Fruit fly (Drosophila melanogaster) whole organism, embryonic: ENCODE data around the gene Spn88Ea.

ENCODE experiments used
- Ada2b ChIP-seq: fragments of 200-800 bp; sonication (Bioruptor generic); IDR thresholded peaks from 2 replicates; pipeline ENCODE4 v1.3.6; 2022; ENCODE audit warnings: missing biosample characterization, missing genetic modification characterization
- Bteb2 ChIP-seq: fragments of 200-800 bp; sonication (Bioruptor generic); optimal IDR thresholded peaks from 2 replicates; lab custom pipeline; 2016; ENCODE audit warnings: missing biosample characterization, missing genetic modification characterization
- CG10321 ChIP-seq: fragments of 200-800 bp; sonication (Bioruptor generic); IDR thresholded peaks from 2 replicates; pipeline ENCODE4 v1.3.6; 2022; ENCODE audit warnings: missing biosample characterization, missing genetic modification characterization
- CG10366 ChIP-seq: fragments of 200-800 bp; sonication (Bioruptor generic); IDR thresholded peaks from 2 replicates; pipeline ENCODE4 v1.3.6; 2022; ENCODE audit warnings: missing biosample characterization, missing genetic modification characterization
- CG10543 ChIP-seq: fragments of 200-800 bp; sonication (Bioruptor generic); optimal IDR thresholded peaks from 3 replicates; lab custom pipeline; 2017; ENCODE audit warnings: missing biosample characterization, mild to moderate bottlenecking, missing genetic modification characterization, moderate library complexity
- CG11093 ChIP-seq: fragments of 200-800 bp; sonication (Bioruptor generic); IDR thresholded peaks from 3 replicates; pipeline ENCODE4 v1.3.6; 2022; ENCODE audit warnings: missing biosample characterization, missing genetic modification characterization
- CG12104 ChIP-seq: fragments of 200-800 bp; sonication (Bioruptor generic); optimal IDR thresholded peaks from 3 replicates; lab custom pipeline; 2016; ENCODE audit warnings: missing biosample characterization, missing genetic modification characterization
- CG12744 ChIP-seq: fragments of 200-800 bp; sonication (Bioruptor generic); optimal IDR thresholded peaks from 2 replicates; lab custom pipeline; 2016; ENCODE audit warnings: missing biosample characterization, missing genetic modification characterization
- CG12942 ChIP-seq: fragments of 200-800 bp; sonication (Bioruptor generic); optimal IDR thresholded peaks from 3 replicates; lab custom pipeline; 2016; ENCODE audit warnings: missing biosample characterization, missing genetic modification characterization
- CG14860 ChIP-seq: fragments of 200-800 bp; sonication (Bioruptor generic); IDR thresholded peaks from 3 replicates; pipeline ENCODE4 v1.3.6; 2022; ENCODE audit warnings: missing biosample characterization, missing genetic modification characterization; ENCODE audit not compliant: partially characterized antibody
- CG15601 ChIP-seq: fragments of 200-800 bp; sonication (Bioruptor generic); optimal IDR thresholded peaks from 3 replicates; lab custom pipeline; 2019; ENCODE audit warnings: missing biosample characterization, mild to moderate bottlenecking, missing genetic modification characterization, moderate library complexity
- CG16779 ChIP-seq: fragments of 200-800 bp; sonication (Bioruptor generic); IDR thresholded peaks from 2 replicates; pipeline ENCODE4 v1.3.6; 2022; ENCODE audit warnings: missing biosample characterization, missing genetic modification characterization
- CG17359 ChIP-seq: fragments of 200-800 bp; sonication (Bioruptor generic); optimal IDR thresholded peaks from 3 replicates; lab custom pipeline; 2018; ENCODE audit warnings: missing biosample characterization, mild to moderate bottlenecking, missing genetic modification characterization, moderate library complexity
- CG2199 ChIP-seq: fragments of 200-800 bp; sonication (Bioruptor generic); IDR thresholded peaks from 3 replicates; pipeline ENCODE4 v1.3.6; 2022; ENCODE audit warnings: missing biosample characterization, missing genetic modification characterization
- CG31365 ChIP-seq: fragments of 200-800 bp; sonication (Bioruptor generic); optimal IDR thresholded peaks from 2 replicates; lab custom pipeline; 2018; ENCODE audit warnings: missing biosample characterization, mild to moderate bottlenecking, missing genetic modification characterization
- CG31388 ChIP-seq: fragments of 200-800 bp; sonication (Bioruptor generic); optimal IDR thresholded peaks from 2 replicates; lab custom pipeline; 2016; ENCODE audit warnings: missing biosample characterization, missing genetic modification characterization
- CG32532 ChIP-seq: fragments of 200-800 bp; sonication (Bioruptor generic); IDR thresholded peaks from 2 replicates; pipeline ENCODE4 v1.3.6; 2022; ENCODE audit warnings: missing biosample characterization, missing genetic modification characterization
- CG33557 ChIP-seq: fragments of 200-800 bp; sonication (Bioruptor generic); optimal IDR thresholded peaks from 2 replicates; lab custom pipeline; 2019; ENCODE audit warnings: missing biosample characterization, mild to moderate bottlenecking, missing genetic modification characterization, moderate library complexity
- CG4328 ChIP-seq: fragments of 200-800 bp; sonication (Bioruptor generic); optimal IDR thresholded peaks from 3 replicates; lab custom pipeline; 2017; ENCODE audit warnings: missing biosample characterization, missing genetic modification reagents, missing genetic modification characterization
- CG4617 ChIP-seq: fragments of 200-800 bp; sonication (Bioruptor generic); optimal IDR thresholded peaks from 3 replicates; lab custom pipeline; 2016; ENCODE audit warnings: missing biosample characterization, missing genetic modification characterization, borderline replicate concordance
- CG8281 ChIP-seq: fragments of 200-800 bp; sonication (Bioruptor generic); optimal IDR thresholded peaks from 2 replicates; lab custom pipeline; 2018; ENCODE audit warnings: missing biosample characterization, mild to moderate bottlenecking, missing genetic modification characterization, moderate library complexity
- CG8944 ChIP-seq: fragments of 200-800 bp; sonication (Bioruptor generic); optimal IDR thresholded peaks from 3 replicates; lab custom pipeline; 2016; ENCODE audit warnings: missing biosample characterization, missing genetic modification characterization
- CTCF ChIP-seq: fragments of 200-800 bp; sonication (Bioruptor generic); optimal IDR thresholded peaks from 2 replicates; lab custom pipeline; 2017; ENCODE audit warnings: missing biosample characterization, mild to moderate bottlenecking, missing genetic modification characterization, moderate library complexity
- Dref ChIP-seq: fragments of 200-800 bp; sonication (Bioruptor generic); IDR thresholded peaks from 2 replicates; pipeline ENCODE4 v1.3.6; 2022; ENCODE audit warnings: missing biosample characterization, missing genetic modification characterization
- ERR ChIP-seq: fragments of 200-800 bp; sonication (Bioruptor generic); optimal IDR thresholded peaks from 2 replicates; lab custom pipeline; 2016; ENCODE audit warnings: missing biosample characterization, missing genetic modification characterization
- HmgZ ChIP-seq: fragments of 200-800 bp; sonication (Bioruptor generic); optimal IDR thresholded peaks from 2 replicates; lab custom pipeline; 2018; ENCODE audit warnings: missing biosample characterization, mild to moderate bottlenecking, missing genetic modification characterization
- Hr3 ChIP-seq: fragments of 200-800 bp; sonication (Bioruptor generic); optimal IDR thresholded peaks from 3 replicates; lab custom pipeline; 2016; ENCODE audit warnings: missing biosample characterization, missing genetic modification characterization
- Hr78 ChIP-seq, 2 experiments: fragments of 200-800 bp in 1 of 2; fragments of >200 bp in 1 of 2; sonication (Bioruptor generic) in 1 of 2; optimal IDR thresholded peaks; 2 replicates each; lab custom pipeline; 2017 to 2019; ENCODE audit warnings: missing biosample characterization in 2 of 2, missing genetic modification characterization in 2 of 2, mild to moderate bottlenecking in 1 of 2, moderate library complexity in 1 of 2
- Lhr ChIP-seq: fragments of 200-800 bp; sonication (Bioruptor generic); optimal IDR thresholded peaks from 3 replicates; lab custom pipeline; 2017; ENCODE audit warnings: mild to moderate bottlenecking, missing biosample characterization, missing genetic modification reagents, missing genetic modification characterization
- Six4 ChIP-seq: fragments of 200-800 bp; sonication (Bioruptor generic); optimal IDR thresholded peaks from 2 replicates; lab custom pipeline; 2016; ENCODE audit warnings: missing biosample characterization, missing genetic modification characterization
- Usf ChIP-seq: fragments of 200-800 bp; sonication (Bioruptor generic); optimal IDR thresholded peaks from 2 replicates; lab custom pipeline; 2017; ENCODE audit warnings: missing genotype, missing biosample characterization, missing genetic modification characterization
- Xbp1 ChIP-seq: fragments of 200-800 bp; sonication (Bioruptor generic); optimal IDR thresholded peaks from 3 replicates; lab custom pipeline; 2016; ENCODE audit warnings: missing biosample characterization, mild to moderate bottlenecking, missing genetic modification characterization
- bab2 ChIP-seq: fragments of 200-800 bp; sonication (Bioruptor generic); optimal IDR thresholded peaks from 2 replicates; lab custom pipeline; 2016; ENCODE audit warnings: missing biosample characterization, missing genetic modification characterization
- bigmax ChIP-seq: fragments of 200-800 bp; sonication (Bioruptor generic); optimal IDR thresholded peaks from 2 replicates; lab custom pipeline; 2018; ENCODE audit warnings: missing biosample characterization, mild to moderate bottlenecking, missing genetic modification characterization
- chif ChIP-seq, 2 experiments: fragments of 200-800 bp; sonication (Bioruptor generic); optimal IDR thresholded peaks; 3 replicates each; lab custom pipeline; 2016; ENCODE audit warnings: missing biosample characterization in 2 of 2, missing genetic modification characterization in 2 of 2
- crp ChIP-seq, 2 experiments: fragments of 200-800 bp; sonication (Bioruptor generic); optimal IDR thresholded peaks; 2 replicates in 1 of 2; 3 replicates in 1 of 2; lab custom pipeline; 2017; ENCODE audit warnings: missing biosample characterization in 2 of 2, missing genetic modification characterization in 2 of 2, mild to moderate bottlenecking in 1 of 2, moderate library complexity in 1 of 2
- danr ChIP-seq: fragments of 200-800 bp; sonication (Bioruptor generic); IDR thresholded peaks from 2 replicates; pipeline ENCODE4 v1.3.6; 2022; ENCODE audit warnings: missing biosample characterization, missing genetic modification characterization
- dysf ChIP-seq: fragments of 200-800 bp; sonication (Bioruptor generic); IDR thresholded peaks from 3 replicates; pipeline ENCODE4 v1.3.6; 2022; ENCODE audit warnings: missing biosample characterization, missing genetic modification characterization
- exex ChIP-seq: fragments of 200-800 bp; sonication (Bioruptor generic); optimal IDR thresholded peaks from 4 replicates; lab custom pipeline; 2018; ENCODE audit warnings: missing biosample characterization, mild to moderate bottlenecking, missing genetic modification characterization, moderate library complexity
- fd96Cb ChIP-seq: fragments of 200-800 bp; sonication (Bioruptor generic); optimal IDR thresholded peaks from 2 replicates; lab custom pipeline; 2018; ENCODE audit warnings: missing biosample characterization, mild to moderate bottlenecking, missing genetic modification characterization, moderate library complexity
- ftz-f1 ChIP-seq: fragments of 200-800 bp; sonication (Bioruptor generic); optimal IDR thresholded peaks from 2 replicates; lab custom pipeline; 2016; ENCODE audit warnings: missing biosample characterization, missing genetic modification characterization
- gfzf ChIP-seq: fragments of 200-800 bp; sonication (Bioruptor generic); optimal IDR thresholded peaks from 2 replicates; lab custom pipeline; 2016; ENCODE audit warnings: missing biosample characterization, mild to moderate bottlenecking, missing genetic modification characterization, moderate library complexity
- hbn ChIP-seq: fragments of 200-800 bp; sonication (Bioruptor generic); IDR thresholded peaks from 2 replicates; pipeline ENCODE4 v1.3.6; 2022; ENCODE audit warnings: missing biosample characterization, missing genetic modification characterization; ENCODE audit not compliant: partially characterized antibody
- jumu ChIP-seq: fragments of 200-800 bp; sonication (Bioruptor generic); optimal IDR thresholded peaks from 3 replicates; lab custom pipeline; 2016; ENCODE audit warnings: missing biosample characterization, missing genetic modification characterization
- sc ChIP-seq, 3 experiments: fragments of >200 bp in 2 of 3; fragments of 200-800 bp in 1 of 3; sonication (Bioruptor generic) in 1 of 3; optimal IDR thresholded peaks; 2 replicates in 2 of 3; 3 replicates in 1 of 3; lab custom pipeline; 2017; ENCODE audit warnings: mild to moderate bottlenecking in 1 of 3, missing biosample characterization in 1 of 3, missing genetic modification characterization in 1 of 3, missing genetic modification reagents in 1 of 3
- seq ChIP-seq: fragments of 200-800 bp; sonication (Bioruptor generic); IDR thresholded peaks from 2 replicates; pipeline ENCODE4 v1.3.6; 2022; ENCODE audit warnings: missing biosample characterization, missing genetic modification characterization
- ssp ChIP-seq: fragments of 200-800 bp; sonication (Bioruptor generic); IDR thresholded peaks from 2 replicates; pipeline ENCODE4 v1.3.6; 2022; ENCODE audit warnings: missing biosample characterization, missing genetic modification characterization
- stwl ChIP-seq: fragments of 200-800 bp; sonication (Bioruptor generic); optimal IDR thresholded peaks from 3 replicates; lab custom pipeline; 2018; ENCODE audit warnings: missing biosample characterization, mild to moderate bottlenecking, missing genetic modification characterization, moderate library complexity
- tap ChIP-seq: fragments of 200-800 bp; optimal IDR thresholded peaks from 3 replicates; lab custom pipeline; 2019; ENCODE audit warnings: missing biosample characterization, mild to moderate bottlenecking, missing genetic modification characterization, moderate library complexity

Spn88Ea gene

dm6 chr3R:15218824-15219576, 12.8 kb upstream of the Spn88Ea start, which contains the start of the genes SIDL and CG12241 (continued):
- TF ChIP-seq CG31388 (peak; percentile 62), dysf (GFP tag; lab: Robert Waterston, UW) (peak; percentile 96), CG17359 (tag; lab: Kevin White, UChicago) (peak; percentile 83), ERR (GFP tag; lab: Kevin White, UChicago) (peak; percentile 77), bab2 (GFP tag; lab: Kevin White, UChicago) (peak; percentile 82), CG8281 (tag; lab: Kevin White, UChicago) (no peak), bigmax (GFP tag; lab: Kevin White, UChicago) (peak; percentile 36), hbn (GFP tag; lab: Robert Waterston, UW) (no peak; the same call in none of the 2 replicates), Hr78 (GFP tag; optimal IDR thresholded peaks at IDR 0.05; lab: Kevin White, UChicago) (no peak), Ada2b (peak; percentile 94), CG14860 (0 out of 3 replicates have a peak, but pooled peaks have one; percentile 22), Dref (peak; percentile 68), chif (GFP tag; optimal IDR thresholded peaks at IDR 0.05; lab: Kevin White, UChicago) (peak; percentile 16 to 70), CTCF (GFP tag; lab: Kevin White, UChicago) (no peak), danr (GFP tag; lab: Robert Waterston, UW) (peak; percentile 87), CG8944 (GFP tag; lab: Kevin White, UChicago) (peak; percentile 60), exex (tag; lab: Kevin White, UChicago) (peak; percentile 68), CG4328 (no peak), fd96Cb (peak; percentile 79), Xbp1 (GFP tag; lab: Kevin White, UChicago) (peak; percentile 54), Hr3 (GFP tag; lab: Kevin White, UChicago) (peak; percentile 70), CG33557 (peak; percentile 4), sc (optimal IDR thresholded peaks at IDR 0.05; lab: Kevin White, UChicago) (no peak), sc (GFP tag; optimal IDR thresholded peaks at IDR 0.05; lab: Kevin White, UChicago) (no peak), ssp (GFP tag; lab: Robert Waterston, UW) (peak; percentile 85), stwl (peak; percentile 16), CG12744 (peak; percentile 11), seq (GFP tag; lab: Robert Waterston, UW) (no peak), CG16779 (GFP tag; lab: Robert Waterston, UW) (peak; percentile 81), CG4617 (GFP tag; lab: Kevin White, UChicago) (peak; percentile 18), HmgZ (tag; lab: Kevin White, UChicago) (peak; percentile 16), Bteb2 (GFP tag; lab: Kevin White, UChicago) (peak; percentile 63), Six4 (GFP tag; lab: Kevin White, UChicago) (peak; percentile 65), Usf (GFP tag; lab: Kevin White, UChicago) (no peak), CG12104 (GFP tag; lab: Kevin White, UChicago) (peak; percentile 66), CG12942 (GFP tag; lab: Kevin White, UChicago) (peak; percentile 40), CG32532 (GFP tag; lab: Robert Waterston, UW) (peak; percentile 97), gfzf (GFP tag; lab: Kevin White, UChicago) (peak; percentile 15), ftz-f1 (peak; percentile 60), tap (tag; lab: Kevin White, UChicago) (no peak), crp (GFP tag; optimal IDR thresholded peaks at IDR 0.05; lab: Kevin White, UChicago) (peak; percentile 54 to 91), CG10366 (GFP tag; lab: Robert Waterston, UW) (peak; percentile 24; the same call in 1 of the 2 replicates), CG10543 (GFP tag; lab: Kevin White, UChicago) (peak; percentile 2), CG11093 (peak; percentile 91), CG10321 (GFP tag; lab: Robert Waterston, UW) (no peak), CG31365 (peak; percentile 27), CG2199 (peak; percentile 81), CG15601 (tag; lab: Kevin White, UChicago) (peak; percentile 18), jumu (GFP tag; lab: Kevin White, UChicago) (peak; percentile 79), Lhr (GFP tag; lab: Kevin White, UChicago) (no peak)
